Worm (Caenorhabditis elegans) whole organism, midembryonic: ENCODE measurements around the gene him-4.

ENCODE experiments used
- T22C8.4 ChIP-seq: fragments of 200-800 bp; sonication (Bioruptor generic); IDR thresholded peaks from 2 replicates; pipeline ENCODE4 v1.3.6; 2022; ENCODE audit warnings: missing genetic modification characterization, missing compliant biosample characterization
- cog-1 ChIP-seq: sonication (generic microtip); optimal IDR thresholded peaks from 2 replicates; lab custom pipeline; 2016; ENCODE audit warnings: missing genetic modification characterization, missing compliant biosample characterization
- flt-1 ChIP-seq: fragments of 200-800 bp; sonication (Bioruptor generic); IDR thresholded peaks from 2 replicates; pipeline ENCODE4 v1.3.6; 2022; ENCODE audit warnings: missing genetic modification characterization, missing compliant biosample characterization
- klf-2 ChIP-seq: fragments of 200-800 bp; sonication (Bioruptor generic); conservative IDR thresholded peaks from 2 replicates; pipeline ENCODE4 v1.3.6; 2022; ENCODE audit warnings: missing genetic modification reagents, missing genetic modification characterization, missing compliant biosample characterization
- med-1 ChIP-seq: sonication (generic microtip); optimal IDR thresholded peaks from 2 replicates; lab custom pipeline; 2017; ENCODE audit warnings: missing genetic modification characterization, mild to moderate bottlenecking, missing compliant biosample characterization, antibody characterized with exemption, missing genetic modification reagents; ENCODE audit not compliant: insufficient read depth
- ref-1 ChIP-seq: fragments of 200-800 bp; sonication (Bioruptor generic); conservative IDR thresholded peaks from 2 replicates; pipeline ENCODE4 v1.3.6; 2022; ENCODE audit warnings: missing genetic modification reagents, missing genetic modification characterization, missing compliant biosample characterization
- tab-1 ChIP-seq: fragments of 200-800 bp; sonication (Bioruptor generic); IDR thresholded peaks from 2 replicates; pipeline ENCODE4 v1.3.6; 2022; ENCODE audit warnings: missing genetic modification characterization, missing compliant biosample characterization
- ztf-23 ChIP-seq: fragments of 200-800 bp; sonication (Bioruptor generic); IDR thresholded peaks from 2 replicates; pipeline ENCODE4 v1.3.6; 2022; ENCODE audit warnings: missing genetic modification reagents, missing genetic modification characterization, missing compliant biosample characterization
- ztf-29 ChIP-seq: fragments of 200-800 bp; sonication (Bioruptor generic); IDR thresholded peaks from 2 replicates; pipeline ENCODE4 v1.3.6; 2022; ENCODE audit warnings: missing genetic modification reagents, missing genetic modification characterization, missing compliant biosample characterization

Gene him-4

ce11 chrX:9719070-9719469 is 1.7 kb downstream of the him-4 start:
- TF ChIP-seq ztf-23 (GFP tag; lab: Robert Waterston, UW) = no peak
- no peak for TF ChIP-seq med-1
- no peak for TF ChIP-seq T22C8.4 (GFP tag; lab: Robert Waterston, UW)
- TF ChIP-seq ref-1 (GFP tag; lab: Robert Waterston, UW) = no peak
- no peak for TF ChIP-seq ztf-29 (GFP tag; lab: Robert Waterston, UW)
- TF ChIP-seq cog-1 (tag; lab: Kevin White, UChicago) = no peak
- TF ChIP-seq flt-1 (GFP tag; lab: Robert Waterston, UW) = no peak
- TF ChIP-seq klf-2 (GFP tag; lab: Robert Waterston, UW) = no peak
- TF ChIP-seq tab-1 = no peak

ce11 chrX:9735479-9735878 is 18.1 kb downstream of the him-4 start:
- TF ChIP-seq tab-1 = no peak

ce11 chrX:9737730-9738129 is 20.4 kb downstream of the him-4 start, which contains the start of gene F15G9.5:
TSS of gene F15G9.5 (minus strand) at chrX:9737888.
- TF ChIP-seq flt-1 (GFP tag; lab: Robert Waterston, UW) (0 out of 2 replicates have a peak, but pooled peaks have one; percentile 35), cog-1 (tag; lab: Kevin White, UChicago) (no peak), ztf-23 (GFP tag; lab: Robert Waterston, UW) (0 out of 2 replicates have a peak, but pooled peaks have one; percentile 48), T22C8.4 (GFP tag; lab: Robert Waterston, UW) (no peak), klf-2 (GFP tag; lab: Robert Waterston, UW) (no peak), ref-1 (GFP tag; lab: Robert Waterston, UW) (no peak)

ce11 chrX:9742058-9742457 is 24.7 kb downstream of the him-4 start:
- TF ChIP-seq flt-1 (GFP tag; lab: Robert Waterston, UW) (no peak), ztf-29 (GFP tag; lab: Robert Waterston, UW) (no peak), med-1 (no peak), cog-1 (tag; lab: Kevin White, UChicago) (no peak), ref-1 (GFP tag; lab: Robert Waterston, UW) (no peak), klf-2 (GFP tag; lab: Robert Waterston, UW) (no peak), ztf-23 (GFP tag; lab: Robert Waterston, UW) (no peak), T22C8.4 (GFP tag; lab: Robert Waterston, UW) (no peak), tab-1 (no peak)

- TF ChIP-seq ref-1 (GFP tag; lab: Robert Waterston, UW) = peak; percentile 97
- TF ChIP-seq klf-2 (GFP tag; lab: Robert Waterston, UW) = peak; percentile 99
- peak; percentile 98 for TF ChIP-seq ztf-23 (GFP tag; lab: Robert Waterston, UW)
- peak; percentile 98 for TF ChIP-seq T22C8.4 (GFP tag; lab: Robert Waterston, UW)
- TF ChIP-seq flt-1 (GFP tag; lab: Robert Waterston, UW) = peak; percentile 99
- peak; percentile 98 for TF ChIP-seq cog-1 (tag; lab: Kevin White, UChicago)
- TF ChIP-seq med-1 = peak; percentile 78
- peak; percentile 98 for TF ChIP-seq ztf-29 (GFP tag; lab: Robert Waterston, UW)
- peak; percentile 99 for TF ChIP-seq tab-1
Measured at ce11 chrX:9743513-9743914, 26.1 kb downstream of the him-4 start.

ce11 chrX:9754537-9754936 is 37.2 kb downstream of the him-4 start:
- TF ChIP-seq ztf-29 (GFP tag; lab: Robert Waterston, UW) (no peak), ztf-23 (GFP tag; lab: Robert Waterston, UW) (no peak), T22C8.4 (GFP tag; lab: Robert Waterston, UW) (no peak), flt-1 (GFP tag; lab: Robert Waterston, UW) (no peak), tab-1 (no peak), ref-1 (GFP tag; lab: Robert Waterston, UW) (no peak), klf-2 (GFP tag; lab: Robert Waterston, UW) (no peak), med-1 (no peak)

- TF ChIP-seq tab-1 (no peak), ztf-29 (GFP tag; lab: Robert Waterston, UW) (no peak), ztf-23 (GFP tag; lab: Robert Waterston, UW) (no peak), ref-1 (GFP tag; lab: Robert Waterston, UW) (no peak), klf-2 (GFP tag; lab: Robert Waterston, UW) (no peak), T22C8.4 (GFP tag; lab: Robert Waterston, UW) (no peak), flt-1 (GFP tag; lab: Robert Waterston, UW) (no peak), med-1 (no peak)
Measured at ce11 chrX:9756971-9757370, 39.6 kb downstream of the him-4 start, which contains the start of gene T09B9.1. TSS of gene T09B9.1 (plus strand) at chrX:9757271.

ce11 chrX:9761266-9761665 is 43.9 kb downstream of the him-4 start, which contains the start of gene T09B9.3:
TSS of gene T09B9.3 (minus strand) at chrX:9761366.
- TF ChIP-seq cog-1 (tag; lab: Kevin White, UChicago) = no peak
- no peak for TF ChIP-seq T22C8.4 (GFP tag; lab: Robert Waterston, UW)
- no peak for TF ChIP-seq tab-1
- TF ChIP-seq klf-2 (GFP tag; lab: Robert Waterston, UW) = no peak
- no peak for TF ChIP-seq ztf-23 (GFP tag; lab: Robert Waterston, UW)
- TF ChIP-seq ref-1 (GFP tag; lab: Robert Waterston, UW) = no peak
- TF ChIP-seq flt-1 (GFP tag; lab: Robert Waterston, UW) = no peak
- no peak for TF ChIP-seq med-1
- TF ChIP-seq ztf-29 (GFP tag; lab: Robert Waterston, UW) = no peak

- TF ChIP-seq T22C8.4 (GFP tag; lab: Robert Waterston, UW) (no peak), med-1 (no peak), cog-1 (tag; lab: Kevin White, UChicago) (no peak), ztf-23 (GFP tag; lab: Robert Waterston, UW) (no peak), ztf-29 (GFP tag; lab: Robert Waterston, UW) (no peak), klf-2 (GFP tag; lab: Robert Waterston, UW) (no peak)
Measured at ce11 chrX:9763903-9764302, 46.5 kb downstream of the him-4 start.

ce11 chrX:9764822-9765221 is 47.5 kb downstream of the him-4 start, which contains the start of gene slc-17.9:
TSS of gene slc-17.9 (minus strand) at chrX:9764922.
- no peak for TF ChIP-seq tab-1
- TF ChIP-seq klf-2 (GFP tag; lab: Robert Waterston, UW) = no peak
- no peak for TF ChIP-seq flt-1 (GFP tag; lab: Robert Waterston, UW)
- no peak for TF ChIP-seq ztf-23 (GFP tag; lab: Robert Waterston, UW)
- TF ChIP-seq ztf-29 (GFP tag; lab: Robert Waterston, UW) = no peak
- TF ChIP-seq med-1 = no peak
- no peak for TF ChIP-seq cog-1 (tag; lab: Kevin White, UChicago)
- TF ChIP-seq ref-1 (GFP tag; lab: Robert Waterston, UW) = no peak
- TF ChIP-seq T22C8.4 (GFP tag; lab: Robert Waterston, UW) = no peak
